Fruit fly (Drosophila melanogaster) whole organism, wandering third instar larva: Measurements from ENCODE around the gene CG5645.

ENCODE experiments used
- Hnf4 ChIP-seq: fragments of 200-800 bp; sonication (Bioruptor generic); optimal IDR thresholded peaks from 2 replicates; lab custom pipeline; 2016; ENCODE audit warnings: missing biosample characterization, mild to moderate bottlenecking, missing genetic modification characterization
- Hr78 ChIP-seq: fragments of >200 bp; optimal IDR thresholded peaks from 2 replicates; lab custom pipeline; 2017; ENCODE audit warnings: missing biosample characterization, missing genetic modification characterization
- Hr83 ChIP-seq: fragments of 200-300 bp; sonication (Bioruptor generic); optimal IDR thresholded peaks from 2 replicates; lab custom pipeline; 2016; ENCODE audit warnings: missing biosample characterization, mild to moderate bottlenecking, missing genetic modification characterization, moderate library complexity; ENCODE audit not compliant: poor library complexity, severe bottlenecking
- Rel ChIP-seq, 2 experiments: fragments of 200-800 bp; sonication (Bioruptor generic) in 1 of 2; optimal IDR thresholded peaks; 2 replicates in 1 of 2; 3 replicates in 1 of 2; lab custom pipeline; 2016 to 2019; ENCODE audit warnings: mild to moderate bottlenecking in 2 of 2, missing biosample characterization in 2 of 2, missing genetic modification characterization in 2 of 2, moderate library complexity in 1 of 2
- Sp1 ChIP-seq: fragments of 200-800 bp; sonication (Bioruptor generic); optimal IDR thresholded peaks from 3 replicates; lab custom pipeline; 2019; ENCODE audit warnings: missing biosample characterization, mild to moderate bottlenecking, missing genetic modification characterization, moderate library complexity
- ey ChIP-seq: fragments of 200-800 bp; sonication (Bioruptor generic); optimal IDR thresholded peaks from 2 replicates; lab custom pipeline; 2016; ENCODE audit warnings: missing biosample characterization, missing genetic modification characterization
- fru ChIP-seq: fragments of 200-800 bp; sonication (Bioruptor generic); optimal IDR thresholded peaks from 3 replicates; lab custom pipeline; 2016; ENCODE audit warnings: missing biosample characterization, mild to moderate bottlenecking, missing genetic modification characterization
- jim ChIP-seq: fragments of 175-275, 200-325 bp; sonication (Bioruptor generic); optimal IDR thresholded peaks from 2 replicates; lab custom pipeline; 2016; ENCODE audit warnings: missing biosample characterization, mild to moderate bottlenecking, missing genetic modification characterization
- tai ChIP-seq: sonication (Bioruptor generic); optimal IDR thresholded peaks from 2 replicates; lab custom pipeline; 2016; ENCODE audit warnings: missing biosample characterization, missing genetic modification characterization
- usp ChIP-seq: fragments of >200 bp; optimal IDR thresholded peaks from 2 replicates; lab custom pipeline; 2017; ENCODE audit warnings: missing biosample characterization, missing genetic modification characterization

- TF ChIP-seq Hnf4 (GFP tag; lab: Kevin White, UChicago) (peak; percentile 30), usp (GFP tag; lab: Kevin White, UChicago) (no peak), fru (GFP tag; lab: Kevin White, UChicago) (peak; percentile 65), tai (GFP tag; lab: Kevin White, UChicago) (no peak), Hr78 (no peak), jim (no peak), Rel (GFP tag; optimal IDR thresholded peaks at IDR 0.05; lab: Kevin White, UChicago) (no peak), Rel (tag; optimal IDR thresholded peaks at IDR 0.05; lab: Kevin White, UChicago) (peak; percentile 99), ey (GFP tag; lab: Kevin White, UChicago) (peak; percentile 38), Hr83 (GFP tag; lab: Kevin White, UChicago) (peak; percentile 78), Sp1 (GFP tag; lab: Kevin White, UChicago) (peak; percentile 85)
Observed at dm6 chr3L:12131918-12132317, 4.6 kb downstream of the CG5645 start, which contains the start of gene DEF8.
